Worm (Caenorhabditis elegans) whole organism, L4/young adult: Measurements from ENCODE around the gene dib-1.

ENCODE experiments used
- W03F9.2 ChIP-seq: fragments of 150-350 bp; optimal IDR thresholded peaks from 2 replicates; lab custom pipeline; 2014; ENCODE audit warnings: missing biosample characterization, missing genetic modification characterization
- dao-5 ChIP-seq: sonication (generic microtip); optimal IDR thresholded peaks from 2 replicates; lab custom pipeline; 2016; ENCODE audit warnings: missing genotype, missing genetic modification characterization, moderate library complexity, missing compliant biosample characterization
- him-1 ChIP-seq: sonication (generic microtip); optimal IDR thresholded peaks from 2 replicates; lab custom pipeline; 2016; ENCODE audit warnings: missing genotype, missing genetic modification reagents, missing genetic modification characterization, missing compliant biosample characterization

Gene dib-1

DNA sequence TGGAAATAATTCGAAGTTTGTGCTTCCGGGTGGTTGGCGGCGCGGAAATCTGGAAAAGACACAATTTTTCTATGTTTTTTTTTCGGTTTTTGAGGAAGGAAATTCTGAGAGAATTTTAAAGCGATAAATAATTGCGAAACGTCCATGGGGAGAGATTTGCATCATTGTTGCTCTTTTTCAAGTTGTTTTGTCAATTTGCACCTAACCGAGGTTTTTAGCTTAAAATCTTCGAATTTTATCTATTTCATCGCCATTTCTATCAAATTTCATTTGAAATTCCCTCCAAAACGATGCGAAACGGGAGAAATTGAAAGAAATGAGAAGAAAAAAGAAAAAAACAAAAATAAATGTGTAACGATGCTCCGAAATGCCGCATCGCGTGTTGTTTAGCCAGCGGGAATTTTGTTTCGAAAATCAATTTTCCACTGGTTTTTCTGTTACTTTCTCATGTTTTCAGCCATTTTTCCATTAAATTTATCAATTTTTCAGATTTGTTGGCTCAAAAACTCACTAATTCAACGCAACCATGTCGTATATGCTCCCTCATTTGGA lies at the start of gene dib-1, which contains the start of gene nprt-1:
dib-1 (plus strand) TSS at position 482 of the 552 bp plus-strand sequence.
nprt-1 (minus strand) TSS at position 51 of the 552 bp plus-strand sequence.
- TF ChIP-seq him-1 (tag; lab: Kevin White, UChicago): no peak
- no peak for TF ChIP-seq dao-5 (tag; lab: Kevin White, UChicago)
- TF ChIP-seq W03F9.2 (tag; lab: Kevin White, UChicago): no peak

ce11 chrIV:2841260-2841659 lies 49.4 kb upstream of the dib-1 start, which contains the start of gene clec-83:
Gene clec-83 (minus strand): TSS chrIV:2841472.
- TF ChIP-seq him-1 (tag; lab: Kevin White, UChicago) (no peak), W03F9.2 (tag; lab: Kevin White, UChicago) (no peak), dao-5 (tag; lab: Kevin White, UChicago) (no peak)

DNA sequence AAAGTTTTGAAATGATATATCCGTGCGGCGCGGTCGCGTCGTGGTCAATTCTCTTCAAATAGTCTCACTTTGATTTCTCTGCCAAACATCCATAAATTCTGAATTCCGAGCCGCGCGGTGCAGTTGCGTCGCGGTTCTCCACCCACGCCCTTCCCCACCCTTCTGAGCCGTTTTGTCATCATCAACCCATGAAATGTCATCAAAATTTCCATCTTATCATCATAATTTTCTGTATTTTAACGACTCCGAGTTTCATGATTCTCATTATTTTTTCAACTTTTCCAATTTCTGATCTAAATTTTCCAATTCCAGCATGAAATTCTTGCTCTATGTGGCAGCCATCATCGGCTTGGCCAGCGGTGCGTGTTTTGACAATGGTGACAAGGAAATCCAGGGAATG lies 48.5 kb upstream of the dib-1 start, which contains the start of gene clec-84:
clec-84 (plus strand) TSS at position 301 of the 400 bp plus-strand sequence.
- no peak for TF ChIP-seq W03F9.2 (tag; lab: Kevin White, UChicago)
- no peak for TF ChIP-seq him-1 (tag; lab: Kevin White, UChicago)
- no peak for TF ChIP-seq dao-5 (tag; lab: Kevin White, UChicago)

- TF ChIP-seq W03F9.2 (tag; lab: Kevin White, UChicago) (no peak), him-1 (tag; lab: Kevin White, UChicago) (no peak), dao-5 (tag; lab: Kevin White, UChicago) (no peak)
These were observed 46.8 kb upstream of the dib-1 start, which contains the start of gene Y54G2A.15 for ce11 chrIV:2843882-2844281. Gene Y54G2A.15 (minus strand): TSS chrIV:2843982.

DNA sequence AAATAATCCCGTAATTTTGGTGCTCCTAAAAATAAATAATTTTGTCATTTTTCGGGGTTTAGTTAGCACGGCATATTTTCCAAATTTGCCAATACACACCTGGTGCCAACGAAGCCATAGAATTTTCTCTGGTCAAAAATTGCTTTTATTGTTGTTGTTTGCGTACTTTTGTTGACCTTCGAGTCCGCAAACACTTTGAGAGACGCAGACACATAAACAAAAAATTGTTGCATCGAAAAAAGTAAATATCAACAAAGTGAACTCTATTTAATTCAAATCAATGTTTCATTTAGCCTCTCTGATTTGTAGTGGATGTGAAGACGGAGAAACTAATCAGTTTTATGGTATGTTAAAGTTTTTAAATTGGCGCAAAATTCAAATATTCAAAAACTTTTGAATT lies 44.4 kb upstream of the dib-1 start, which contains the start of gene Y54G2A.40:
Y54G2A.40 (plus strand) TSS at position 213 of the 400 bp plus-strand sequence.
- TF ChIP-seq W03F9.2 (tag; lab: Kevin White, UChicago): no peak
- TF ChIP-seq him-1 (tag; lab: Kevin White, UChicago): no peak
- no peak for TF ChIP-seq dao-5 (tag; lab: Kevin White, UChicago)

- TF ChIP-seq W03F9.2 (tag; lab: Kevin White, UChicago) (no peak), him-1 (tag; lab: Kevin White, UChicago) (no peak), dao-5 (tag; lab: Kevin White, UChicago) (no peak)
These were observed 41.4 kb upstream of the dib-1 start for ce11 chrIV:2849269-2849668.

ce11 chrIV:2850586-2850985 lies 40.1 kb upstream of the dib-1 start, which contains the start of gene clec-85:
Gene clec-85 (plus strand): TSS chrIV:2850886.
- no peak for TF ChIP-seq dao-5 (tag; lab: Kevin White, UChicago)

- no peak for TF ChIP-seq W03F9.2 (tag; lab: Kevin White, UChicago)
- no peak for TF ChIP-seq him-1 (tag; lab: Kevin White, UChicago)
- no peak for TF ChIP-seq dao-5 (tag; lab: Kevin White, UChicago)
These were observed 39.1 kb upstream of the dib-1 start for ce11 chrIV:2851625-2852024.

- TF ChIP-seq him-1 (tag; lab: Kevin White, UChicago) (no peak), W03F9.2 (tag; lab: Kevin White, UChicago) (no peak), dao-5 (tag; lab: Kevin White, UChicago) (no peak)
These were observed 37.5 kb upstream of the dib-1 start, which contains the start of gene Y54G2A.49 for ce11 chrIV:2853164-2853563. Gene Y54G2A.49 (minus strand): TSS chrIV:2853264.

- TF ChIP-seq W03F9.2 (tag; lab: Kevin White, UChicago): no peak
- no peak for TF ChIP-seq dao-5 (tag; lab: Kevin White, UChicago)
- no peak for TF ChIP-seq him-1 (tag; lab: Kevin White, UChicago)
These were observed 36.5 kb upstream of the dib-1 start for ce11 chrIV:2854161-2854560.

DNA sequence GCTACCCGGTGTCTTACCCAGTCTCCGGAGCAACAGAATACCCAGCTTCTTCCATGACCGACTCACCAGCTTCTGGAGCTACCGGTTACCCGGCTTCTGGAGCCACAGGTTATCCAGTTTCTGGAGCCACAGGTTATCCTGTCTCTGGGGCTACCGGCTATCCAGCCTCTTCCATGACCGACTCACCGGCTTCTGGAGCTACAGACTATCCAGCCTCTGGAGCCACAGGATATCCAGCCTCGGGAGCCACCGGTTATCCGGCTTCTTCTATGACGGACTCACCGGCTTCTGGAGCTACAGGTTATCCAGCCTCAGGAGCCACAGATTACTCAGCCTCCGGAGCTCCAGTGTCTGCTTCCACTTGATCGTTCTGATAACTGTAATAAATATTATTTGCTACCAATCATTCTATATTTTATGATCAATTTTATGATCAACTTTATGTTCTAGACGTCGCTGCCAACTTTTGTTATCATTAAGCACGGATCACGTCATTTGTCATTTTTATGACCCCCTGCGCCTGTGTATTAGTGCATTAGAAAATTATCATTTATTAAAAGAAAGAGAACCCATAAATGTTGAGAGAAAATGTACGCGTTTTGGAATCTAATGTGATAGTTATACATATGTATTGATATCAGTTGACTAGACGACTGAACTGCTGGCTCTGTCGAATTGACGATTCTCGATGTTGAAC lies 35.5 kb upstream of the dib-1 start:
- no peak for TF ChIP-seq him-1 (tag; lab: Kevin White, UChicago)
- TF ChIP-seq dao-5 (tag; lab: Kevin White, UChicago): no peak
- TF ChIP-seq W03F9.2 (tag; lab: Kevin White, UChicago): no peak

- no peak for TF ChIP-seq dao-5 (tag; lab: Kevin White, UChicago)
- TF ChIP-seq him-1 (tag; lab: Kevin White, UChicago): no peak
- no peak for TF ChIP-seq W03F9.2 (tag; lab: Kevin White, UChicago)
These were observed 31.9 kb upstream of the dib-1 start for ce11 chrIV:2858734-2859133.

DNA sequence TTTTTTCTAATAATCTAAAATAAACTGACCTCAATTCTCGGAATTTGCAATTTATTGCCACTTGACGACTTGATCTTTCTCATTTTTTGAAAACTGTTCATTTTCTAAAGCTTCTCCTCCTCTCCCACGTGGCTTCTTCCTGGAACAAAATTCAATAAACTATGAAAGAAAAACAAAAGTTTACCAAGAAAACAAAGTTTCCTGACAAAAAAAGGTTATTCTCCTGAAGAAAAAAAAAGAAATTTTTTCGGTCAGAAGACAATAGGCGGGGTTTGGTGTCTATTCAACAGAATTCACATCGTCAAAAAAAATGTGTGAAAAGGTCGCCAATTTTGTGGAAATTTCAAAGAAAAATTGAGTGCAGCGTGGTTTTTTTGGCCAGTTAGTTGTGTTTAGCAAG lies 25.9 kb upstream of the dib-1 start, which contains the start of gene Y54G2A.16:
Y54G2A.16 (minus strand) TSS at position 101 of the 400 bp plus-strand sequence.
- no peak for TF ChIP-seq W03F9.2 (tag; lab: Kevin White, UChicago)
- no peak for TF ChIP-seq him-1 (tag; lab: Kevin White, UChicago)
- TF ChIP-seq dao-5 (tag; lab: Kevin White, UChicago): no peak
